Worm (Caenorhabditis elegans) whole organism, early embryonic: ENCODE measurements around the gene C16D2.3.

ENCODE experiments used
- F13C5.2 ChIP-seq: sonication (generic microtip); optimal IDR thresholded peaks from 2 replicates; lab custom pipeline; 2017; ENCODE audit warnings: mild to moderate bottlenecking, missing genetic modification characterization, inconsistent platforms, missing compliant biosample characterization
- aly-1 ChIP-seq: sonication (generic microtip); optimal IDR thresholded peaks from 2 replicates; lab custom pipeline; 2016; ENCODE audit warnings: missing genetic modification characterization, missing compliant biosample characterization
- ama-1 ChIP-seq: fragments of 150-350 bp; optimal IDR thresholded peaks from 2 replicates; lab custom pipeline; 2014
- hmbx-1 ChIP-seq: sonication (generic microtip); optimal IDR thresholded peaks from 2 replicates; lab custom pipeline; 2016; ENCODE audit warnings: mild to moderate bottlenecking, missing genetic modification characterization, missing compliant biosample characterization
- pes-1 ChIP-seq: fragments of 200-800 bp; sonication (Bioruptor generic); IDR thresholded peaks from 2 replicates; pipeline ENCODE4 v1.3.6; 2022; ENCODE audit warnings: missing genetic modification reagents, missing genetic modification characterization, missing compliant biosample characterization
- scrt-1 ChIP-seq: fragments of 200-800 bp; sonication (Bioruptor generic); IDR thresholded peaks from 2 replicates; pipeline ENCODE4 v1.3.6; 2022; ENCODE audit warnings: missing genetic modification characterization, missing compliant biosample characterization
- tbx-11 ChIP-seq: fragments of 200-800 bp; sonication (Bioruptor generic); IDR thresholded peaks from 2 replicates; pipeline ENCODE4 v1.3.6; 2022; ENCODE audit warnings: missing genetic modification characterization, missing compliant biosample characterization
- tra-4 ChIP-seq: sonication (generic microtip); optimal IDR thresholded peaks from 2 replicates; lab custom pipeline; 2017; ENCODE audit warnings: missing genetic modification characterization, missing compliant biosample characterization

ce11 chrII:9172849-9173248 is 34.9 kb downstream of the C16D2.3 start, which contains the start of gene T23G7.2:
- TF ChIP-seq tbx-11 (GFP tag; lab: Robert Waterston, UW), result no peak
- no peak for TF ChIP-seq ama-1 (lab: Kevin White, UChicago)
- TF ChIP-seq tra-4 (tag; lab: Kevin White, UChicago), result no peak
- TF ChIP-seq aly-1 (tag; lab: Kevin White, UChicago), result no peak
- TF ChIP-seq pes-1 (GFP tag; lab: Robert Waterston, UW), result no peak
- TF ChIP-seq scrt-1 (GFP tag; lab: Robert Waterston, UW), result no peak
- no peak for TF ChIP-seq F13C5.2 (tag; lab: Kevin White, UChicago)
- no peak for TF ChIP-seq hmbx-1 (tag; lab: Kevin White, UChicago)
